Fruit fly (Drosophila melanogaster): Measurements from ENCODE around the gene ct.

DNA sequence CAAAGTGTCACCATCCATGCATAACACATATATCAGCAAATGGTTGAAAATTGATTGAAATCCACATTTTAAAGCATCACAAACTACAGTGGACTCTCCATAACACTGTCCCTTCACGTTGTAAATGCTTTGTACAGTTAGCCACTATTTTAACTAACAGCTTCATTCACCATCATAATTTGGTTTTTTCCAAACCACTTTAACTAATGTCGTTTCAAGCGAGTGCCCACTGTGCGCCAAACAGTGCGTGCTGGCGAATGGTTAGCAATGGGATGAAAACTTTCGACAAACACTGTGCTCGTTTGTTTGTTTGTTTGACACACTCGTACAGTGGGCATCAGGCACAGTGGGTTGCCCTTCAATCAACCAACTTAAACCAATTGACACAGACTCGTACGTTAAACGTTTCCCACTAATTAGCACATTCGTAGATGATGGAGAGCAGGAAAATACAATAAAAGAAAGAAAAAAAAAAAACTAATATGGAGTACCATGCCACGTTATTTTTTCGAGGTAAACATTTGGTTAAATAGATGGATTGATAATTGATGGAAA is 92.1 kb downstream of the ct start:
- TF ChIP-seq usp (GFP tag; optimal IDR thresholded peaks at IDR 0.05) (no peak), CG8478 (optimal IDR thresholded peaks at IDR 0.05) (no peak), pan (optimal IDR thresholded peaks at IDR 0.05) (no peak), psq (optimal IDR thresholded peaks at IDR 0.05) (no peak)
